Fruit fly (Drosophila melanogaster) whole organism, pupa: Measurements from ENCODE around the gene Fhos.

Source experiments
- CG10348 ChIP-seq: fragments of 200-800 bp; sonication (Bioruptor generic); IDR thresholded peaks from 2 replicates; pipeline ENCODE4 v1.3.6; 2022; ENCODE audit warnings: missing biosample characterization, missing genetic modification characterization
- CG12605 ChIP-seq: fragments of 200-800 bp; sonication (Bioruptor generic); IDR thresholded peaks from 2 replicates; pipeline ENCODE4 v1.3.6; 2022; ENCODE audit warnings: missing biosample characterization, missing genetic modification characterization
- CG13204 ChIP-seq: fragments of 200-800 bp; sonication (Bioruptor generic); optimal IDR thresholded peaks from 2 replicates; lab custom pipeline; 2018; ENCODE audit warnings: missing biosample characterization, mild to moderate bottlenecking, missing genetic modification characterization, moderate library complexity
- CG14655 ChIP-seq: fragments of 200-800 bp; sonication (Bioruptor generic); optimal IDR thresholded peaks from 3 replicates; lab custom pipeline; 2017; ENCODE audit warnings: mild to moderate bottlenecking, missing biosample characterization, missing genetic modification reagents, missing genetic modification characterization
- CG15710 ChIP-seq: fragments of 200-800 bp; sonication (Bioruptor generic); optimal IDR thresholded peaks from 2 replicates; lab custom pipeline; 2018; ENCODE audit warnings: missing biosample characterization, mild to moderate bottlenecking, missing genetic modification characterization, moderate library complexity
- CG17806 ChIP-seq: fragments of 200-800 bp; sonication (Bioruptor generic); optimal IDR thresholded peaks from 2 replicates; lab custom pipeline; 2018; ENCODE audit warnings: missing biosample characterization, mild to moderate bottlenecking, missing genetic modification characterization, moderate library complexity
- CG32121 ChIP-seq: fragments of 200-800 bp; sonication (Bioruptor generic); IDR thresholded peaks from 2 replicates; pipeline ENCODE4 v1.3.6; 2022; ENCODE audit warnings: missing biosample characterization, missing genetic modification characterization
- CG34367 ChIP-seq: fragments of 200-800 bp; sonication (Bioruptor generic); optimal IDR thresholded peaks from 2 replicates; lab custom pipeline; 2018; ENCODE audit warnings: missing biosample characterization, mild to moderate bottlenecking, missing genetic modification characterization
- CG4496 ChIP-seq: fragments of 200-800 bp; sonication (Bioruptor generic); IDR thresholded peaks from 3 replicates; pipeline ENCODE4 v1.3.6; 2022; ENCODE audit warnings: missing biosample characterization, missing genetic modification characterization
- CG8159 ChIP-seq: fragments of 200-800 bp; sonication (Bioruptor generic); optimal IDR thresholded peaks from 3 replicates; lab custom pipeline; 2018; ENCODE audit warnings: missing biosample characterization, mild to moderate bottlenecking, missing genetic modification characterization, moderate library complexity
- CG8301 ChIP-seq: fragments of 200-800 bp; sonication (Bioruptor generic); optimal IDR thresholded peaks from 2 replicates; lab custom pipeline; 2018; ENCODE audit warnings: missing biosample characterization, mild to moderate bottlenecking, missing genetic modification characterization
- CG9948 ChIP-seq: fragments of 200-800 bp; sonication (Bioruptor generic); optimal IDR thresholded peaks from 2 replicates; lab custom pipeline; 2018; ENCODE audit warnings: missing biosample characterization, mild to moderate bottlenecking, missing genetic modification characterization, moderate library complexity
- D1 ChIP-seq: fragments of 200-800 bp; sonication (Bioruptor generic); optimal IDR thresholded peaks from 2 replicates; lab custom pipeline; 2018; ENCODE audit warnings: missing biosample characterization, mild to moderate bottlenecking, missing genetic modification characterization, moderate library complexity
- EcR ChIP-seq: fragments of 200-800 bp; sonication (Bioruptor generic); optimal IDR thresholded peaks from 3 replicates; lab custom pipeline; 2019; ENCODE audit warnings: missing biosample characterization, missing genetic modification characterization, mild to moderate bottlenecking, moderate library complexity, missing genetic modification reagents
- Ets98B ChIP-seq: fragments of 200-800 bp; sonication (Bioruptor generic); IDR thresholded peaks from 2 replicates; pipeline ENCODE4 v1.3.6; 2022; ENCODE audit warnings: missing biosample characterization, missing genetic modification characterization
- Pif1A ChIP-seq: fragments of 200-800 bp; sonication (Bioruptor generic); optimal IDR thresholded peaks from 3 replicates; lab custom pipeline; 2016; ENCODE audit warnings: missing biosample characterization, missing genetic modification characterization
- Pif1B ChIP-seq: fragments of 200-800 bp; sonication (Bioruptor generic); optimal IDR thresholded peaks from 3 replicates; lab custom pipeline; 2016; ENCODE audit warnings: missing biosample characterization, missing genetic modification characterization
- Snoo ChIP-seq: fragments of 200-800 bp; sonication (Bioruptor generic); optimal IDR thresholded peaks from 3 replicates; lab custom pipeline; 2017; ENCODE audit warnings: missing biosample characterization, mild to moderate bottlenecking, missing genetic modification characterization, inconsistent platforms
- fd96Ca ChIP-seq: fragments of 200-800 bp; sonication (Bioruptor generic); IDR thresholded peaks from 3 replicates; pipeline ENCODE4 v1.3.6; 2022; ENCODE audit warnings: missing biosample characterization, missing genetic modification characterization
- gl ChIP-seq: fragments of 200-800 bp; sonication (Bioruptor generic); optimal IDR thresholded peaks from 2 replicates; lab custom pipeline; 2018; ENCODE audit warnings: missing biosample characterization, mild to moderate bottlenecking, missing genetic modification characterization
- rn ChIP-seq: fragments of 200-800 bp; sonication (Bioruptor generic); IDR thresholded peaks from 2 replicates; pipeline ENCODE4 v1.3.6; 2022; ENCODE audit warnings: missing biosample characterization, missing genetic modification characterization

Fhos gene

dm6 chr3L:8824403-8825029, 71.1 kb downstream of the Fhos start:
- TF ChIP-seq CG34367 (tag; lab: Kevin White, UChicago) (no peak), EcR (GFP tag; lab: Kevin White, UChicago) (no peak), CG32121 (GFP tag; lab: Robert Waterston, UW) (no peak), CG8301 (tag; lab: Kevin White, UChicago) (no peak), Snoo (tag; lab: Kevin White, UChicago) (no peak), Pif1A (GFP tag; lab: Kevin White, UChicago) (no peak), Pif1B (GFP tag; lab: Kevin White, UChicago) (no peak), fd96Ca (no peak), rn (no peak), Ets98B (GFP tag; lab: Robert Waterston, UW) (no peak), CG14655 (no peak), CG13204 (no peak), D1 (tag; lab: Kevin White, UChicago) (no peak), CG12605 (no peak)

dm6 chr3L:8825030-8825407, 71.6 kb downstream of the Fhos start:
- TF ChIP-seq rn: no peak
- TF ChIP-seq D1 (tag; lab: Kevin White, UChicago): no peak
- peak; percentile 32 for TF ChIP-seq Pif1B (GFP tag; lab: Kevin White, UChicago)
- no peak for TF ChIP-seq Ets98B (GFP tag; lab: Robert Waterston, UW)
- TF ChIP-seq EcR (GFP tag; lab: Kevin White, UChicago): peak; percentile 28
- peak; percentile 37 for TF ChIP-seq CG13204
- peak; percentile 9 for TF ChIP-seq CG14655
- no peak for TF ChIP-seq CG10348
- peak; percentile 47 for TF ChIP-seq gl (tag; lab: Kevin White, UChicago)
- TF ChIP-seq CG17806: no peak
- TF ChIP-seq CG9948 (tag; lab: Kevin White, UChicago): peak; percentile 28
- TF ChIP-seq CG8159: peak; percentile 8
- peak; percentile 11 for TF ChIP-seq CG34367 (tag; lab: Kevin White, UChicago)
- TF ChIP-seq CG15710: peak; percentile 31
- TF ChIP-seq CG12605: no peak
- no peak for TF ChIP-seq CG32121 (GFP tag; lab: Robert Waterston, UW)
- TF ChIP-seq CG4496 (GFP tag; lab: Robert Waterston, UW): peak; percentile 58; the same call in 2 of the 3 replicates
- peak; percentile 6 for TF ChIP-seq Pif1A (GFP tag; lab: Kevin White, UChicago)
- no peak for TF ChIP-seq Snoo (tag; lab: Kevin White, UChicago)
- TF ChIP-seq fd96Ca: no peak
- TF ChIP-seq CG8301 (tag; lab: Kevin White, UChicago): no peak

dm6 chr3L:8825560-8825959, 72.1 kb downstream of the Fhos start:
- no peak for TF ChIP-seq rn
- TF ChIP-seq gl (tag; lab: Kevin White, UChicago): no peak
- TF ChIP-seq CG12605: no peak

- TF ChIP-seq CG8159 (no peak), rn (no peak), CG15710 (no peak), CG8301 (tag; lab: Kevin White, UChicago) (no peak), CG12605 (no peak), D1 (tag; lab: Kevin White, UChicago) (no peak), Ets98B (GFP tag; lab: Robert Waterston, UW) (no peak), Pif1B (GFP tag; lab: Kevin White, UChicago) (no peak), CG34367 (tag; lab: Kevin White, UChicago) (no peak), Pif1A (GFP tag; lab: Kevin White, UChicago) (no peak)
Observed at dm6 chr3L:8826038-8826437, 72.6 kb downstream of the Fhos start.

- TF ChIP-seq gl (tag; lab: Kevin White, UChicago) (peak; percentile 53), CG4496 (GFP tag; lab: Robert Waterston, UW) (peak; percentile 87), CG32121 (GFP tag; lab: Robert Waterston, UW) (peak; percentile 70; the same call in 1 of the 2 replicates), Ets98B (GFP tag; lab: Robert Waterston, UW) (peak; percentile 73), Pif1A (GFP tag; lab: Kevin White, UChicago) (peak; percentile 59), D1 (tag; lab: Kevin White, UChicago) (no peak), CG14655 (peak; percentile 17), CG13204 (peak; percentile 34), CG9948 (tag; lab: Kevin White, UChicago) (no peak), rn (no peak), EcR (GFP tag; lab: Kevin White, UChicago) (peak; percentile 37), CG17806 (no peak), CG8301 (tag; lab: Kevin White, UChicago) (peak; percentile 2), CG8159 (no peak), CG15710 (no peak), CG34367 (tag; lab: Kevin White, UChicago) (peak; percentile 22), fd96Ca (peak; percentile 37; the same call in 1 of the 3 replicates), Pif1B (GFP tag; lab: Kevin White, UChicago) (peak; percentile 70), CG10348 (no peak), CG12605 (peak; percentile 74), Snoo (tag; lab: Kevin White, UChicago) (peak; percentile 31)
Observed at dm6 chr3L:8827133-8827867, 73.9 kb downstream of the Fhos start, which contains the start of gene dally. Gene dally, plus strand, starts transcription at chr3L:8827505.

- TF ChIP-seq CG8301 (tag; lab: Kevin White, UChicago) (no peak), fd96Ca (no peak), Pif1B (GFP tag; lab: Kevin White, UChicago) (no peak)
Observed at dm6 chr3L:8827868-8828159, 74.4 kb downstream of the Fhos start.
